Worm (Caenorhabditis elegans): Measurements from ENCODE around the gene irld-8.
"Not testable (repeated sequence)": the region's sequence is repeated elsewhere in the genome, so short reads cannot be mapped to it uniquely, and the experiment has no call there.

- not testable (repeated sequence) for TF ChIP-seq unc-3 (GFP tag; conservative IDR thresholded peaks at IDR 0.05); unc-3 (tag; optimal IDR thresholded peaks at IDR 0.05); rnt-1 (tag; optimal IDR thresholded peaks at IDR 0.05); Y22D7AL.16 (tag; optimal IDR thresholded peaks at IDR 0.05); ama-1 (optimal IDR thresholded peaks at IDR 0.05); sox-2 (GFP tag; IDR thresholded peaks at IDR 0.05); pha-2 (tag; optimal IDR thresholded peaks at IDR 0.05)
Observed at ce11 chrIV:8122349-8122748, 6.8 kb downstream of the irld-8 start, which contains the start of gene erp-44.3.

Measured in whole organism, late embryonic.